Fruit fly (Drosophila melanogaster) whole organism, embryonic: ENCODE measurements around the gene CG17764.

Source experiments
- Atf6 ChIP-seq: fragments of 200-800 bp; sonication (Bioruptor generic); IDR thresholded peaks from 2 replicates; pipeline ENCODE4 v1.3.6; 2022; ENCODE audit warnings: missing biosample characterization, missing genetic modification characterization
- Bgb ChIP-seq: fragments of 200-800 bp; sonication (Bioruptor generic); IDR thresholded peaks from 2 replicates; pipeline ENCODE4 v1.3.6; 2022; ENCODE audit warnings: missing biosample characterization, missing genetic modification characterization; ENCODE audit not compliant: partially characterized antibody
- CG10366 ChIP-seq: fragments of 200-800 bp; sonication (Bioruptor generic); IDR thresholded peaks from 2 replicates; pipeline ENCODE4 v1.3.6; 2022; ENCODE audit warnings: missing biosample characterization, missing genetic modification characterization
- CG10462 ChIP-seq: fragments of 200-800 bp; sonication (Bioruptor generic); optimal IDR thresholded peaks from 2 replicates; lab custom pipeline; 2016; ENCODE audit warnings: missing biosample characterization, missing genetic modification characterization
- CG12391 ChIP-seq: fragments of 200-800 bp; sonication (Bioruptor generic); optimal IDR thresholded peaks from 3 replicates; lab custom pipeline; 2018; ENCODE audit warnings: missing biosample characterization, mild to moderate bottlenecking, missing genetic modification characterization, moderate library complexity
- CG14441 ChIP-seq: fragments of 200-800 bp; sonication (Bioruptor generic); IDR thresholded peaks from 2 replicates; pipeline ENCODE4 v1.3.6; 2022; ENCODE audit warnings: missing biosample characterization, missing genetic modification characterization
- CG14710 ChIP-seq: fragments of 200-800 bp; sonication (Bioruptor generic); optimal IDR thresholded peaks from 3 replicates; lab custom pipeline; 2019; ENCODE audit warnings: missing biosample characterization, mild to moderate bottlenecking, missing genetic modification characterization, moderate library complexity
- CG17385 ChIP-seq: fragments of 200-800 bp; sonication (Bioruptor generic); optimal IDR thresholded peaks from 3 replicates; lab custom pipeline; 2018; ENCODE audit warnings: missing biosample characterization, mild to moderate bottlenecking, missing genetic modification characterization
- CG2116 ChIP-seq: fragments of 200-800 bp; sonication (Bioruptor generic); optimal IDR thresholded peaks from 3 replicates; lab custom pipeline; 2018; ENCODE audit warnings: missing biosample characterization, mild to moderate bottlenecking, missing genetic modification characterization
- CG31365 ChIP-seq: fragments of 200-800 bp; sonication (Bioruptor generic); optimal IDR thresholded peaks from 2 replicates; lab custom pipeline; 2018; ENCODE audit warnings: missing biosample characterization, mild to moderate bottlenecking, missing genetic modification characterization
- CG32532 ChIP-seq: fragments of 200-800 bp; sonication (Bioruptor generic); IDR thresholded peaks from 2 replicates; pipeline ENCODE4 v1.3.6; 2022; ENCODE audit warnings: missing biosample characterization, missing genetic modification characterization
- CG42726 ChIP-seq: fragments of 200-800 bp; sonication (Bioruptor generic); IDR thresholded peaks from 2 replicates; pipeline ENCODE4 v1.3.6; 2022; ENCODE audit warnings: missing biosample characterization, missing genetic modification characterization; ENCODE audit not compliant: partially characterized antibody
- CG6689 ChIP-seq: fragments of 200-800 bp; sonication (Bioruptor generic); IDR thresholded peaks from 2 replicates; pipeline ENCODE4 v1.3.6; 2022; ENCODE audit warnings: missing biosample characterization, missing genetic modification characterization
- CG6765 ChIP-seq: fragments of 200-800 bp; sonication (Bioruptor generic); optimal IDR thresholded peaks from 3 replicates; lab custom pipeline; 2017; ENCODE audit warnings: missing biosample characterization, mild to moderate bottlenecking, missing genetic modification characterization
- CG8281 ChIP-seq: fragments of 200-800 bp; sonication (Bioruptor generic); optimal IDR thresholded peaks from 2 replicates; lab custom pipeline; 2018; ENCODE audit warnings: missing biosample characterization, mild to moderate bottlenecking, missing genetic modification characterization, moderate library complexity
- CG9727 ChIP-seq: fragments of 200-800 bp; sonication (Bioruptor generic); optimal IDR thresholded peaks from 3 replicates; lab custom pipeline; 2017; ENCODE audit warnings: missing biosample characterization, mild to moderate bottlenecking, missing genetic modification characterization
- CG9932 ChIP-seq: fragments of 200-800 bp; sonication (Bioruptor generic); IDR thresholded peaks from 2 replicates; pipeline ENCODE4 v1.3.6; 2022; ENCODE audit warnings: missing biosample characterization, missing genetic modification characterization
- Chrac-16 ChIP-seq: fragments of 200-800 bp; sonication (Bioruptor generic); optimal IDR thresholded peaks from 3 replicates; lab custom pipeline; 2016; ENCODE audit warnings: missing biosample characterization, missing genetic modification characterization
- Drgx ChIP-seq: fragments of 200-800 bp; sonication (Bioruptor generic); IDR thresholded peaks from 2 replicates; pipeline ENCODE4 v1.3.6; 2022; ENCODE audit warnings: missing biosample characterization, missing genetic modification characterization
- Elba2 ChIP-seq: fragments of 200-800 bp; sonication (Bioruptor generic); optimal IDR thresholded peaks from 3 replicates; lab custom pipeline; 2016; ENCODE audit warnings: missing biosample characterization, missing genetic modification characterization
- Fer3 ChIP-seq: fragments of 200-800 bp; sonication (Bioruptor generic); optimal IDR thresholded peaks from 2 replicates; lab custom pipeline; 2018; ENCODE audit warnings: missing biosample characterization, mild to moderate bottlenecking, missing genetic modification characterization, moderate library complexity
- Hand ChIP-seq: fragments of 200-800 bp; sonication (Bioruptor generic); optimal IDR thresholded peaks from 2 replicates; lab custom pipeline; 2017; ENCODE audit warnings: mild to moderate bottlenecking, missing biosample characterization, missing genetic modification reagents, missing genetic modification characterization
- Hmr ChIP-seq: fragments of 200-800 bp; sonication (Bioruptor generic); optimal IDR thresholded peaks from 3 replicates; lab custom pipeline; 2017; ENCODE audit warnings: mild to moderate bottlenecking, missing biosample characterization, missing genetic modification reagents, missing genetic modification characterization
- Hr51 ChIP-seq, 2 experiments: fragments of 200-800 bp; sonication (Bioruptor generic); optimal IDR thresholded peaks; 2 replicates in 1 of 2; 3 replicates in 1 of 2; lab custom pipeline; 2016 to 2018; ENCODE audit warnings: missing biosample characterization in 2 of 2, missing genetic modification characterization in 2 of 2, mild to moderate bottlenecking in 1 of 2, moderate library complexity in 1 of 2
- Hsf ChIP-seq: fragments of 200-800 bp; sonication (Bioruptor generic); optimal IDR thresholded peaks from 3 replicates; lab custom pipeline; 2016; ENCODE audit warnings: missing biosample characterization, missing genetic modification characterization
- Jarid2 ChIP-seq: fragments of 200-800 bp; sonication (Bioruptor generic); optimal IDR thresholded peaks from 3 replicates; lab custom pipeline; 2017; ENCODE audit warnings: mild to moderate bottlenecking, missing biosample characterization, missing genetic modification reagents, missing genetic modification characterization
- Mes4 ChIP-seq: fragments of 200-800 bp; sonication (Bioruptor generic); optimal IDR thresholded peaks from 2 replicates; lab custom pipeline; 2016; ENCODE audit warnings: missing biosample characterization, missing genetic modification characterization
- Ptx1 ChIP-seq: fragments of 200-800 bp; sonication (Bioruptor generic); IDR thresholded peaks from 2 replicates; pipeline ENCODE4 v1.3.6; 2022; ENCODE audit warnings: missing biosample characterization, missing genetic modification characterization
- Xrp1 ChIP-seq: fragments of 200-800 bp; sonication (Bioruptor generic); IDR thresholded peaks from 2 replicates; pipeline ENCODE4 v1.3.6; 2022; ENCODE audit warnings: missing biosample characterization, missing genetic modification characterization
- bowl ChIP-seq: fragments of 200-800 bp; sonication (Bioruptor generic); IDR thresholded peaks from 2 replicates; pipeline ENCODE4 v1.3.6; 2022; ENCODE audit warnings: missing biosample characterization, missing genetic modification characterization
- corto ChIP-seq: fragments of 200-800 bp; sonication (Bioruptor generic); optimal IDR thresholded peaks from 2 replicates; lab custom pipeline; 2016; ENCODE audit warnings: missing biosample characterization, mild to moderate bottlenecking, missing genetic modification characterization, moderate library complexity
- cwo ChIP-seq: fragments of 200-800 bp; sonication (Bioruptor generic); optimal IDR thresholded peaks from 3 replicates; lab custom pipeline; 2017; ENCODE audit warnings: missing biosample characterization, missing genetic modification characterization, mild to moderate bottlenecking, moderate library complexity, missing genetic modification reagents
- fd102C ChIP-seq: fragments of 200-800 bp; sonication (Bioruptor generic); optimal IDR thresholded peaks from 2 replicates; lab custom pipeline; 2018; ENCODE audit warnings: missing biosample characterization, mild to moderate bottlenecking, missing genetic modification characterization, moderate library complexity
- gem ChIP-seq: fragments of 200-800 bp; sonication (Bioruptor generic); optimal IDR thresholded peaks from 2 replicates; lab custom pipeline; 2019; ENCODE audit warnings: missing biosample characterization, mild to moderate bottlenecking, missing genetic modification characterization, moderate library complexity
- jigr1 ChIP-seq: fragments of 200-800 bp; sonication (Bioruptor generic); IDR thresholded peaks from 3 replicates; pipeline ENCODE4 v1.3.6; 2022; ENCODE audit warnings: missing biosample characterization, missing genetic modification characterization
- maf-S ChIP-seq: fragments of 200-800 bp; sonication (Bioruptor generic); optimal IDR thresholded peaks from 2 replicates; lab custom pipeline; 2016; ENCODE audit warnings: missing biosample characterization, missing genetic modification characterization
- nau ChIP-seq: fragments of 200-800 bp; sonication (Bioruptor generic); optimal IDR thresholded peaks from 3 replicates; lab custom pipeline; 2017; ENCODE audit warnings: missing biosample characterization, mild to moderate bottlenecking, missing genetic modification characterization, missing genetic modification reagents
- nerfin-2 ChIP-seq: fragments of 200-800 bp; sonication (Bioruptor generic); IDR thresholded peaks from 2 replicates; pipeline ENCODE4 v1.3.6; 2022; ENCODE audit warnings: missing biosample characterization, missing genetic modification characterization; ENCODE audit not compliant: partially characterized antibody
- nmo ChIP-seq: fragments of 200-800 bp; sonication (Bioruptor generic); optimal IDR thresholded peaks from 2 replicates; lab custom pipeline; 2018; ENCODE audit warnings: missing biosample characterization, mild to moderate bottlenecking, missing genetic modification characterization, moderate library complexity
- nom ChIP-seq: fragments of 200-800 bp; sonication (Bioruptor generic); optimal IDR thresholded peaks from 2 replicates; lab custom pipeline; 2017; ENCODE audit warnings: missing biosample characterization, missing genetic modification characterization, mild to moderate bottlenecking, moderate library complexity, missing genetic modification reagents
- sens-2 ChIP-seq: fragments of 200-800 bp; sonication (Bioruptor generic); IDR thresholded peaks from 2 replicates; pipeline ENCODE4 v1.3.6; 2022; ENCODE audit warnings: missing biosample characterization, missing genetic modification characterization
- seq ChIP-seq: fragments of 200-800 bp; sonication (Bioruptor generic); IDR thresholded peaks from 2 replicates; pipeline ENCODE4 v1.3.6; 2022; ENCODE audit warnings: missing biosample characterization, missing genetic modification characterization
- stwl ChIP-seq: fragments of 200-800 bp; sonication (Bioruptor generic); optimal IDR thresholded peaks from 3 replicates; lab custom pipeline; 2018; ENCODE audit warnings: missing biosample characterization, mild to moderate bottlenecking, missing genetic modification characterization, moderate library complexity
- tgo ChIP-seq: fragments of 200-800 bp; sonication (Bioruptor generic); IDR thresholded peaks from 3 replicates; pipeline ENCODE4 v1.3.6; 2022; ENCODE audit warnings: missing biosample characterization, missing genetic modification characterization
- twi ChIP-seq: fragments of 200-800 bp; optimal IDR thresholded peaks from 2 replicates; lab custom pipeline; 2019; ENCODE audit warnings: missing biosample characterization, mild to moderate bottlenecking, missing genetic modification characterization, moderate library complexity
- unc-4 ChIP-seq: fragments of 200-800 bp; sonication (Bioruptor generic); IDR thresholded peaks from 2 replicates; pipeline ENCODE4 v1.3.6; 2022; ENCODE audit warnings: missing biosample characterization, missing genetic modification characterization; ENCODE audit not compliant: partially characterized antibody
- zen2 ChIP-seq: fragments of 200-800 bp; sonication (Bioruptor generic); IDR thresholded peaks from 3 replicates; pipeline ENCODE4 v1.3.6; 2022; ENCODE audit warnings: missing biosample characterization, missing genetic modification characterization; ENCODE audit not compliant: partially characterized antibody
- zfh2 ChIP-seq: fragments of 200-800 bp; sonication (Bioruptor generic); optimal IDR thresholded peaks from 2 replicates; lab custom pipeline; 2016; ENCODE audit warnings: missing biosample characterization, missing genetic modification characterization

Gene CG17764

DNA sequence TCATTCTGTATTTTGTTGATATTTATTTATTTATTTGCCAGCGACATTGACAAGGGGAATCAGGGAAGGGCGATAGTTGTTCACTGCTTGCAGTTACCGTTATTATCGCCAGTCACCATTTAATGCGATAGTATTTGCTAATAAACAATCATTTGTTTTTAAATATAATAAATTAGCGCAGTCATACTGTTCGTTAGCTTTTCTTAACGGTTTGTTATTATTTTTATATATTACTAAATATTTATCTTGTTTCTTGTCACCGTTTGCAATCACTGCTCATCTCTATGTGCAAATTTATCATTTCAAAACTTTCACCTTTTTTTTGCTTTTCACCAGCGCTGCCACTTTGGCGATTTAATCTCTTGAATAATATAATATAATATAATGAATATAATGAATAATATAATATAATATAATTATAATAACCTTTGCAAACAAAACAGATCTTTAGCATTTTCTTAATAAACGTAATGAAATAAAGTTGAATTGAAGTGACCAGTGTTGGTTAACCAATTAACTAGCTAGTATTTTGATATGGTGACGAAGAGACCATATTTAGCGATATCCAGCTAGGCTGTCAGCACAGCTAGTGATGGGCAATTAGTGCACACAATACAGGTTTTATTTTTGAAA, 22.2 kb upstream of the CG17764 start, which contains the start of the genes CG3309 and XRCC1 (continued):
- TF ChIP-seq Chrac-16 (GFP tag; lab: Kevin White, UChicago) (peak; percentile 13), Hand (GFP tag; lab: Kevin White, UChicago) (no peak), sens-2 (no peak), CG2116 (GFP tag; lab: Kevin White, UChicago) (peak; percentile 24), Hmr (GFP tag; lab: Kevin White, UChicago) (peak; percentile 53), zfh2 (GFP tag; lab: Kevin White, UChicago) (no peak), nau (GFP tag; lab: Kevin White, UChicago) (no peak), maf-S (GFP tag; lab: Kevin White, UChicago) (no peak), seq (GFP tag; lab: Robert Waterston, UW) (0 out of 2 replicates have a peak, but pooled peaks have one; percentile 49), zen2 (GFP tag; lab: Robert Waterston, UW) (peak; percentile 42; the same call in 1 of the 3 replicates), Drgx (GFP tag; lab: Robert Waterston, UW) (0 out of 2 replicates have a peak, but pooled peaks have one; percentile 36), stwl (tag; lab: Kevin White, UChicago) (peak; percentile 21), Hsf (GFP tag; lab: Kevin White, UChicago) (peak; percentile 47), Atf6 (GFP tag; lab: Robert Waterston, UW) (peak; percentile 50; the same call in 1 of the 2 replicates), Xrp1 (GFP tag; lab: Robert Waterston, UW) (peak; percentile 52; the same call in 1 of the 2 replicates), CG14710 (tag; lab: Kevin White, UChicago) (peak; percentile 65), Fer3 (tag; lab: Kevin White, UChicago) (peak; percentile 17), Jarid2 (GFP tag; lab: Kevin White, UChicago) (no peak), nmo (GFP tag; lab: Kevin White, UChicago) (peak; percentile 55), cwo (no peak), Hr51 (GFP tag; optimal IDR thresholded peaks at IDR 0.05; lab: Kevin White, UChicago) (peak in 1 of 2 experiments; percentile 29), fd102C (GFP tag; lab: Kevin White, UChicago) (no peak), CG9932 (GFP tag; lab: Robert Waterston, UW) (peak; percentile 65), unc-4 (GFP tag; lab: Robert Waterston, UW) (peak; percentile 78), corto (GFP tag; lab: Kevin White, UChicago) (no peak), nerfin-2 (peak; percentile 71), CG6689 (GFP tag; lab: Robert Waterston, UW) (peak; percentile 68), twi (no peak), CG17385 (GFP tag; lab: Kevin White, UChicago) (peak; percentile 26), CG14441 (GFP tag; lab: Robert Waterston, UW) (peak; percentile 35; the same call in 1 of the 2 replicates), CG12391 (tag; lab: Kevin White, UChicago) (peak; percentile 73), CG42726 (GFP tag; lab: Robert Waterston, UW) (peak; percentile 82), CG10366 (GFP tag; lab: Robert Waterston, UW) (peak; percentile 57), CG9727 (peak; percentile 61), gem (tag; lab: Kevin White, UChicago) (peak; percentile 72), Elba2 (GFP tag; lab: Kevin White, UChicago) (peak; percentile 20), tgo (GFP tag; lab: Robert Waterston, UW) (peak; percentile 58), Bgb (GFP tag; lab: Robert Waterston, UW) (peak; percentile 80), CG10462 (GFP tag; lab: Kevin White, UChicago) (peak; percentile 24), CG31365 (tag; lab: Kevin White, UChicago) (no peak), bowl (GFP tag; lab: Robert Waterston, UW) (no peak), CG32532 (GFP tag; lab: Robert Waterston, UW) (peak; percentile 34), CG6765 (peak; percentile 3), Mes4 (GFP tag; lab: Kevin White, UChicago) (no peak), jigr1 (GFP tag; lab: Robert Waterston, UW) (no peak), CG8281 (tag; lab: Kevin White, UChicago) (no peak), nom (GFP tag; lab: Kevin White, UChicago) (no peak), Ptx1 (GFP tag; lab: Robert Waterston, UW) (peak; percentile 71)
